Worm (Caenorhabditis elegans): Measurements from ENCODE around the gene tag-191.

Gene tag-191

ce11 chrV:14559312-14559711 lies 23.1 kb upstream of the tag-191 start, which contains the start of gene srt-32:
Gene srt-32, plus strand, starts transcription at chrV:14559612.
- TF ChIP-seq R02D3.7 (tag; optimal IDR thresholded peaks at IDR 0.05) (no peak), snpc-4 (tag; optimal IDR thresholded peaks at IDR 0.05) (no peak), nhr-11 (tag; optimal IDR thresholded peaks at IDR 0.05) (no peak), unc-62 (GFP tag; optimal IDR thresholded peaks at IDR 0.05) (no peak), sem-4 (tag; optimal IDR thresholded peaks at IDR 0.05) (no peak), sma-3 (GFP tag; optimal IDR thresholded peaks at IDR 0.05) (no peak), aly-2 (tag; optimal IDR thresholded peaks at IDR 0.05) (no peak), mdl-1 (tag; optimal IDR thresholded peaks at IDR 0.05) (no peak), fos-1 (tag; optimal IDR thresholded peaks at IDR 0.05) (no peak), ceh-82 (tag; optimal IDR thresholded peaks at IDR 0.05) (no peak), ztf-11 (tag; optimal IDR thresholded peaks at IDR 0.05) (no peak), ztf-1 (GFP tag; conservative IDR thresholded peaks at IDR 0.05) (no peak), nhr-77 (tag; optimal IDR thresholded peaks at IDR 0.05) (no peak), lin-39 (tag; optimal IDR thresholded peaks at IDR 0.05) (no peak), C34F6.9 (tag; optimal IDR thresholded peaks at IDR 0.05) (no peak), elt-1 (tag; optimal IDR thresholded peaks at IDR 0.05) (no peak)

ce11 chrV:14558757-14559156 lies 22.6 kb upstream of the tag-191 start, which contains the start of gene C53A5.9:
Gene C53A5.9, minus strand, starts transcription at chrV:14558857.
- TF ChIP-seq elt-1 (tag; optimal IDR thresholded peaks at IDR 0.05) = no peak
- no peak for TF ChIP-seq mbf-1 (tag; optimal IDR thresholded peaks at IDR 0.05)
- no peak for TF ChIP-seq sma-9 (GFP tag; optimal IDR thresholded peaks at IDR 0.05)
- TF ChIP-seq sma-9 (tag; optimal IDR thresholded peaks at IDR 0.05) = no peak
- TF ChIP-seq egl-27 (tag; optimal IDR thresholded peaks at IDR 0.05) = no peak
- no peak for TF ChIP-seq ceh-82 (tag; optimal IDR thresholded peaks at IDR 0.05)
- TF ChIP-seq nhr-237 (tag; optimal IDR thresholded peaks at IDR 0.05) = no peak
- no peak for TF ChIP-seq nhr-11 (tag; optimal IDR thresholded peaks at IDR 0.05)

ce11 chrV:14556187-14556586 lies 20.0 kb upstream of the tag-191 start, which contains the start of gene srg-47:
Gene srg-47, minus strand, starts transcription at chrV:14556287.
- no peak for TF ChIP-seq aly-2 (tag; optimal IDR thresholded peaks at IDR 0.05)
- no peak for TF ChIP-seq lsy-2 (tag; optimal IDR thresholded peaks at IDR 0.05)
- TF ChIP-seq mdl-1 (tag; optimal IDR thresholded peaks at IDR 0.05) = no peak
- TF ChIP-seq ZK546.5 (tag; optimal IDR thresholded peaks at IDR 0.05) = no peak
- no peak for TF ChIP-seq mab-5 (tag; optimal IDR thresholded peaks at IDR 0.05)
- TF ChIP-seq crh-2 (tag; optimal IDR thresholded peaks at IDR 0.05) = no peak
- TF ChIP-seq nhr-237 (tag; optimal IDR thresholded peaks at IDR 0.05) = no peak
- no peak for TF ChIP-seq nhr-129 (tag; optimal IDR thresholded peaks at IDR 0.05)
- TF ChIP-seq alr-1 (tag; optimal IDR thresholded peaks at IDR 0.05) = no peak
- no peak for TF ChIP-seq R02D3.7 (tag; optimal IDR thresholded peaks at IDR 0.05)
- no peak for TF ChIP-seq nhr-77 (tag; optimal IDR thresholded peaks at IDR 0.05)
- no peak for TF ChIP-seq sma-3 (GFP tag; optimal IDR thresholded peaks at IDR 0.05)
- TF ChIP-seq F13H6.1 (tag; optimal IDR thresholded peaks at IDR 0.05) = no peak
- no peak for TF ChIP-seq nhr-10 (tag; optimal IDR thresholded peaks at IDR 0.05)
- TF ChIP-seq ama-1 (optimal IDR thresholded peaks at IDR 0.05) = no peak
- no peak for TF ChIP-seq ztf-1 (GFP tag; conservative IDR thresholded peaks at IDR 0.05)
- no peak for TF ChIP-seq gmeb-1 (tag; optimal IDR thresholded peaks at IDR 0.05)
- TF ChIP-seq blmp-1 (tag; optimal IDR thresholded peaks at IDR 0.05; ENCODE audit: insufficient read depth) = no peak

- peak; percentile 16 for TF ChIP-seq fos-1 (tag; optimal IDR thresholded peaks at IDR 0.05)
- TF ChIP-seq nhr-10 (tag; optimal IDR thresholded peaks at IDR 0.05) = no peak
- peak; percentile 34 for TF ChIP-seq C34F6.9 (tag; optimal IDR thresholded peaks at IDR 0.05)
These were observed 12.3 kb upstream of the tag-191 start for ce11 chrV:14548510-14548909.

- no peak for TF ChIP-seq snpc-4 (tag; optimal IDR thresholded peaks at IDR 0.05)
These were observed 10.4 kb upstream of the tag-191 start, which contains the start of gene C53A5.13 for ce11 chrV:14546569-14546968. Gene C53A5.13, plus strand, starts transcription at chrV:14546869.

- TF ChIP-seq dmd-4 (tag; optimal IDR thresholded peaks at IDR 0.05) (no peak), lsy-2 (tag; optimal IDR thresholded peaks at IDR 0.05) (peak in 1 of 2 experiments; percentile 50), aly-2 (tag; optimal IDR thresholded peaks at IDR 0.05) (no peak), unc-39 (tag; optimal IDR thresholded peaks at IDR 0.05) (no peak), peb-1 (tag; optimal IDR thresholded peaks at IDR 0.05) (no peak), nhr-11 (tag; optimal IDR thresholded peaks at IDR 0.05) (no peak), skn-1 (tag; optimal IDR thresholded peaks at IDR 0.05) (no peak), sem-4 (tag; optimal IDR thresholded peaks at IDR 0.05) (no peak), Y55F3AM.14 (GFP tag; optimal IDR thresholded peaks at IDR 0.05) (no peak), C34F6.9 (tag; optimal IDR thresholded peaks at IDR 0.05) (peak; percentile 66), nhr-25 (tag; optimal IDR thresholded peaks at IDR 0.05) (peak; percentile 2), ZK546.5 (tag; optimal IDR thresholded peaks at IDR 0.05) (no peak), nhr-6 (tag; optimal IDR thresholded peaks at IDR 0.05) (no peak), sma-9 (GFP tag; optimal IDR thresholded peaks at IDR 0.05) (no peak), sma-9 (tag; optimal IDR thresholded peaks at IDR 0.05) (no peak), R02D3.7 (tag; optimal IDR thresholded peaks at IDR 0.05) (no peak)
These were observed 9.7 kb upstream of the tag-191 start, which contains the start of gene rike-1 for ce11 chrV:14545816-14546283. Gene rike-1, minus strand, starts transcription at chrV:14545866.

Data from whole organism, L2 larva.